Worm (Caenorhabditis elegans) whole organism, L1 larva: ENCODE results near the gene clec-40.

Source experiments
- alr-1 ChIP-seq: fragments of 200-800 bp; sonication (Bioruptor generic); optimal IDR thresholded peaks from 2 replicates; lab custom pipeline; 2018; ENCODE audit warnings: borderline replicate concordance, mild to moderate bottlenecking, missing genetic modification characterization, missing compliant biosample characterization
- ces-1 ChIP-seq: fragments of 150-350 bp; optimal IDR thresholded peaks from 2 replicates; lab custom pipeline; 2014; ENCODE audit warnings: missing biosample characterization, missing genetic modification reagents, missing genetic modification characterization
- egl-27 ChIP-seq, 2 experiments: fragments of 150-350 bp in 1 of 2; sonication (generic microtip); optimal IDR thresholded peaks; 3 replicates each; lab custom pipeline; 2017 to 2018; ENCODE audit warnings: missing biosample characterization in 2 of 2, missing genetic modification characterization in 2 of 2, missing genetic modification reagents in 2 of 2
- fos-1 ChIP-seq: fragments of 150-350 bp; optimal IDR thresholded peaks from 2 replicates; lab custom pipeline; 2014; ENCODE audit warnings: missing biosample characterization, missing genetic modification characterization
- lin-13 ChIP-seq: fragments of 150-350 bp; optimal IDR thresholded peaks from 2 replicates; lab custom pipeline; 2014; ENCODE audit warnings: missing biosample characterization, missing genetic modification reagents, missing genetic modification characterization
- lir-3 ChIP-seq: sonication (generic microtip); optimal IDR thresholded peaks from 2 replicates; lab custom pipeline; 2016; ENCODE audit warnings: mild to moderate bottlenecking, missing genetic modification characterization, moderate library complexity, missing compliant biosample characterization; ENCODE audit not compliant: poor library complexity
- lsy-2 ChIP-seq, 2 experiments: fragments of 150-350 bp; optimal IDR thresholded peaks; 2 replicates each; lab custom pipeline; 2014; ENCODE audit warnings: missing biosample characterization in 2 of 2, missing genetic modification characterization in 2 of 2
- pqm-1 ChIP-seq: sonication (generic microtip); optimal IDR thresholded peaks from 3 replicates; lab custom pipeline; 2017; ENCODE audit warnings: missing biosample characterization, missing genetic modification characterization
- swsn-7 ChIP-seq: sonication (generic microtip); optimal IDR thresholded peaks from 2 replicates; lab custom pipeline; 2016; ENCODE audit warnings: missing genetic modification characterization, missing compliant biosample characterization
- ztf-11 ChIP-seq, 2 experiments: sonication (generic microtip); optimal IDR thresholded peaks; 2 replicates each; lab custom pipeline; 2016 to 2017; ENCODE audit warnings: missing genetic modification characterization in 2 of 2, missing biosample characterization in 1 of 2, missing compliant biosample characterization in 1 of 2

ce11 chrV:16871387-16871786 lies 30.5 kb upstream of the clec-40 start, which contains the start of gene thn-4:
- TF ChIP-seq ztf-11 (tag; optimal IDR thresholded peaks at IDR 0.05; lab: Kevin White, UChicago) (no peak), pqm-1 (tag; lab: Kevin White, UChicago) (no peak), lir-3 (no peak), egl-27 (tag; optimal IDR thresholded peaks at IDR 0.05; lab: Kevin White, UChicago) (no peak), swsn-7 (tag; lab: Kevin White, UChicago) (no peak), ces-1 (GFP tag; lab: Kevin White, UChicago) (no peak), fos-1 (tag; lab: Kevin White, UChicago) (no peak), lsy-2 (tag; optimal IDR thresholded peaks at IDR 0.05; lab: Kevin White, UChicago) (no peak), alr-1 (tag; lab: Kevin White, UChicago) (no peak), lin-13 (GFP tag; lab: Kevin White, UChicago) (no peak)
